Worm (Caenorhabditis elegans): ENCODE data around the gene Y77E11A.16.

The Y77E11A.16 gene

ce11 chrIV:1484968-1485474, at the start of gene Y77E11A.16:
TSS of gene Y77E11A.16 (plus strand) at chrIV:1485424.
- TF ChIP-seq unc-62 (GFP tag; optimal IDR thresholded peaks at IDR 0.05), result no peak

ce11 chrIV:1437625-1438024, 47.6 kb upstream of the Y77E11A.16 start:
- TF ChIP-seq unc-62 (GFP tag; optimal IDR thresholded peaks at IDR 0.05), result no peak

ce11 chrIV:1443514-1443913, 41.7 kb upstream of the Y77E11A.16 start:
- TF ChIP-seq unc-62 (GFP tag; optimal IDR thresholded peaks at IDR 0.05), result no peak

ce11 chrIV:1443997-1444678, 41.1 kb upstream of the Y77E11A.16 start:
- no peak for TF ChIP-seq unc-62 (GFP tag; optimal IDR thresholded peaks at IDR 0.05)

ce11 chrIV:1445920-1446319, 39.3 kb upstream of the Y77E11A.16 start, which contains the start of gene clp-7:
TSS of gene clp-7 (minus strand) at chrIV:1445966.
- TF ChIP-seq unc-62 (GFP tag; optimal IDR thresholded peaks at IDR 0.05), result no peak

- no peak for TF ChIP-seq unc-62 (GFP tag; optimal IDR thresholded peaks at IDR 0.05)
Measured at ce11 chrIV:1452480-1452879, 32.7 kb upstream of the Y77E11A.16 start.

- TF ChIP-seq unc-62 (GFP tag; optimal IDR thresholded peaks at IDR 0.05), result no peak
Measured at ce11 chrIV:1453451-1453850, 31.8 kb upstream of the Y77E11A.16 start.

DNA sequence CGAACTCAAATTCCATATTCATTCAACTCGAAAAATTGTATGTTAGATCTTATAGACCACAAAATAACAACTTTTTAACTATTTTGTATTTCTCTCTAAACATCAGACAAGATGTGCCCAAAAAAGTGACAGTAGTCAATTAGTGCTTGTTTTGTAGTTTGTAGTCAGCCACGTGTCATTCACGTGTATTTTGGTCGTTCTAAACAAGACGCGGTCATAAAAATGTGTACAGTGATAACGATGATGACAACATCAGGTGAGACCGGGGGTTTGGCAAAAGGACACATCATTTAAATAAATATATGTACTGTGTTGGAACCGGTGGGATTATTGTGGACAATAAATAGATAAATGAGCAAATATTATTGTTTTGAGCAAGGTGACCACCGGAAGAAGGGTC, 31.0 kb upstream of the Y77E11A.16 start:
- no peak for TF ChIP-seq unc-62 (GFP tag; optimal IDR thresholded peaks at IDR 0.05)

ce11 chrIV:1455006-1455405, 30.2 kb upstream of the Y77E11A.16 start:
- no peak for TF ChIP-seq unc-62 (GFP tag; optimal IDR thresholded peaks at IDR 0.05)

DNA sequence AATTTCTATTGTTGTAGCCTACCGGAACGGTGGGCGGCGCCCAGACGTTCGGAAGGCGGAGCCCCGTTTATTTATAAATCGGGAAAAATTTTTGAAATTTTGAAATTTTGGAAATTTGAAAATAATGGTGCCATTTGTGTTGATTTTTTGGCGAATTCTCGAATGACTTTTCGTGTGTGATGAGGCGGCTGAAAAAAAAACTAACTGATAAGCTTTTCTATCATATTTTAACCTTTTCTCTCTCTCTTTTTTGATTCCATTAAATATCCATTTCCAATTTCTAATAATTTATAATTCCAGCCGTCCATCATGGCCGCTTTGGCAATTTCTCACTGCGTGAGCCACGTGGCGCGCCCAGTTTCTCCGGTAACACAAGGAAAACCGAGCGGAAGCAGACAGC, 28.4 kb upstream of the Y77E11A.16 start, which contains the start of gene nadk-1:
Gene nadk-1 (plus strand): TSS at position 301 of the 400 bp plus-strand sequence.
- no peak for TF ChIP-seq unc-62 (GFP tag; optimal IDR thresholded peaks at IDR 0.05)

DNA sequence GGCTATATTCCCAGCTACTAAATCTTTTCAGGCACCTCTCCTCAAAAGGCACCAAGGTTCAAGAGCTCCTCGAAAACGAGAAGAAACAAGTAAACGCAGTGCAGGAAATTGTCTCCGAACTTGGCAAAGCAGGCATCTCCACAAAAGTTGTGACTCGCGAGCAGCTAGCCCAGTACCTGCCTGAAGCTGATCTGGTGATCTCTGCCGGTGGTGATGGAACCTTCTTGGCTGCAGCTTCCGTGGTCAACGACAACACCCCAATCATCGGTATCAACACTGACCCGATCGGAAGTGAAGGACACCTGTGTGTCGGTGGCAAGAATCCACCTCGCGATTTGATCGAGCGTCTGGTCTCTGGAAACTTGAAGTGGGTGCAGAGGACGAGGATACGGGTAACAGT, 27.0 kb upstream of the Y77E11A.16 start:
- no peak for TF ChIP-seq unc-62 (GFP tag; optimal IDR thresholded peaks at IDR 0.05)

DNA sequence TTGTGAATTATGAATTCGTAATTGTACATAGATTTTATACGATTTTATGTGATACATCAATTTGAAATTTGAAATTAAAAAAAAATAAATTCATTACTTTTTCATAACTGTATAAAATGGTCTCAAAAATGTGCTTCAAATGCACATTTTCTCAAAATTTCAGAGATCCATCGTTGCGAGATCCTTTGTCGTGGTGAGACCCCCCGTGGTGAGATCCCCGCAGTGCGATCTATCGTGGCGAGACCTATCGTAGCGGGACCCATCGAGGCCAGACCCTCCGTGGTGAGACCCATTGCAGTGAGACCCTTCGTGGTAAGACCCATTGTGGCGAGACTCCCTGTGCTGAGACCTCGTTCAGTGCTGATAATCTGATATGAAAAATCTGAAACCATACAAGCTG, 25.8 kb upstream of the Y77E11A.16 start:
- TF ChIP-seq unc-62 (GFP tag; optimal IDR thresholded peaks at IDR 0.05), result no peak

ce11 chrIV:1459826-1460489, 25.3 kb upstream of the Y77E11A.16 start:
- TF ChIP-seq unc-62 (GFP tag; optimal IDR thresholded peaks at IDR 0.05), result no peak

- no peak for TF ChIP-seq unc-62 (GFP tag; optimal IDR thresholded peaks at IDR 0.05)
Measured at ce11 chrIV:1460686-1461085, 24.5 kb upstream of the Y77E11A.16 start, which contains the start of gene col-106. TSS of gene col-106 (minus strand) at chrIV:1460786.

- TF ChIP-seq unc-62 (GFP tag; optimal IDR thresholded peaks at IDR 0.05), result no peak
Measured at ce11 chrIV:1461463-1461862, 23.8 kb upstream of the Y77E11A.16 start.

ce11 chrIV:1465462-1465861, 19.8 kb upstream of the Y77E11A.16 start:
- no peak for TF ChIP-seq unc-62 (GFP tag; optimal IDR thresholded peaks at IDR 0.05)

- TF ChIP-seq unc-62 (GFP tag; optimal IDR thresholded peaks at IDR 0.05), result no peak
Measured at ce11 chrIV:1469093-1469492, 16.1 kb upstream of the Y77E11A.16 start.

Measured in whole organism, dauer.